Worm (Caenorhabditis elegans) whole organism, L4 larva: ENCODE measurements around the gene rsp-1.

ENCODE experiments used
- F37D6.2 ChIP-seq: sonication (generic microtip); optimal IDR thresholded peaks from 2 replicates; lab custom pipeline; 2016; ENCODE audit warnings: mild to moderate bottlenecking, missing genetic modification characterization, missing compliant biosample characterization
- T20F7.1 ChIP-seq: fragments of 200-800 bp; sonication (Bioruptor generic); optimal IDR thresholded peaks from 2 replicates; lab custom pipeline; 2018; ENCODE audit warnings: mild to moderate bottlenecking, missing genetic modification characterization, missing compliant biosample characterization
- Y105C5A.15 ChIP-seq: fragments of 200-800 bp; sonication (Bioruptor generic); IDR thresholded peaks from 2 replicates; pipeline ENCODE4 v1.3.6; 2022; ENCODE audit warnings: missing genetic modification characterization, missing compliant biosample characterization
- Y48G9A.11 ChIP-seq: fragments of 200-800 bp; sonication (Bioruptor generic); IDR thresholded peaks from 2 replicates; pipeline ENCODE4 v1.3.6; 2022; ENCODE audit warnings: missing genetic modification reagents, missing genetic modification characterization, missing compliant biosample characterization
- Y5F2A.4 ChIP-seq: fragments of 200-800 bp; sonication (Bioruptor generic); optimal IDR thresholded peaks from 2 replicates; lab custom pipeline; 2018; ENCODE audit warnings: mild to moderate bottlenecking, missing genetic modification characterization, missing compliant biosample characterization
- Y75B8A.6 ChIP-seq: fragments of 200-800 bp; sonication (Bioruptor generic); IDR thresholded peaks from 2 replicates; pipeline ENCODE4 v1.3.6; 2022; ENCODE audit warnings: missing genetic modification reagents, missing genetic modification characterization, missing compliant biosample characterization
- aly-2 ChIP-seq: sonication (generic microtip); optimal IDR thresholded peaks from 2 replicates; lab custom pipeline; 2018; ENCODE audit warnings: missing biosample characterization, missing genetic modification characterization
- ama-1 ChIP-seq: fragments of 150-350 bp; optimal IDR thresholded peaks from 2 replicates; lab custom pipeline; 2014; ENCODE audit warnings: inconsistent platforms, mixed read lengths
- arid-1 ChIP-seq: fragments of 200-800 bp; sonication (Bioruptor generic); conservative IDR thresholded peaks from 2 replicates; pipeline ENCODE4 v1.3.6; 2022; ENCODE audit warnings: missing genetic modification reagents, missing genetic modification characterization, missing compliant biosample characterization
- ceh-20 ChIP-seq: fragments of 200-800 bp; sonication (Bioruptor generic); IDR thresholded peaks from 2 replicates; pipeline ENCODE4 v1.3.6; 2022; ENCODE audit warnings: missing genetic modification reagents, missing genetic modification characterization, missing compliant biosample characterization
- cey-2 ChIP-seq: sonication (generic microtip); optimal IDR thresholded peaks from 3 replicates; lab custom pipeline; 2017; ENCODE audit warnings: missing genetic modification characterization, mild to moderate bottlenecking, missing compliant biosample characterization, antibody characterized with exemption, borderline replicate concordance; ENCODE audit not compliant: insufficient read depth
- ctbp-1 ChIP-seq: fragments of 200-800 bp; sonication (Bioruptor generic); IDR thresholded peaks from 2 replicates; pipeline ENCODE4 v1.3.6; 2022; ENCODE audit warnings: missing genetic modification reagents, missing genetic modification characterization, missing compliant biosample characterization
- daf-16 ChIP-seq, 3 experiments: sonication (generic microtip); optimal IDR thresholded peaks; 2 replicates each; lab custom pipeline; 2016 to 2017; ENCODE audit warnings: missing genetic modification characterization in 3 of 3, missing genetic modification reagents in 3 of 3, mild to moderate bottlenecking in 2 of 3, missing compliant biosample characterization in 2 of 3, missing biosample characterization in 1 of 3, moderate library complexity in 1 of 3
- daf-8 ChIP-seq: fragments of 200-800 bp; sonication (Bioruptor generic); IDR thresholded peaks from 2 replicates; pipeline ENCODE4 v1.3.6; 2022; ENCODE audit warnings: missing genetic modification characterization, missing compliant biosample characterization
- dmd-6 ChIP-seq: fragments of 200-800 bp; sonication (Bioruptor generic); IDR thresholded peaks from 2 replicates; pipeline ENCODE4 v1.3.6; 2022; ENCODE audit warnings: missing genetic modification reagents, missing genetic modification characterization, missing compliant biosample characterization
- dve-1 ChIP-seq: sonication (generic microtip); optimal IDR thresholded peaks from 2 replicates; lab custom pipeline; 2017; ENCODE audit warnings: antibody characterized with exemption, mild to moderate bottlenecking, missing genetic modification characterization, missing compliant biosample characterization; ENCODE audit not compliant: insufficient read depth
- egl-27 ChIP-seq: sonication (generic microtip); optimal IDR thresholded peaks from 3 replicates; lab custom pipeline; 2017; ENCODE audit warnings: missing biosample characterization, missing genetic modification reagents, missing genetic modification characterization
- fkh-10 ChIP-seq: fragments of 150-350 bp; optimal IDR thresholded peaks from 2 replicates; lab custom pipeline; 2014; ENCODE audit warnings: missing biosample characterization, missing genetic modification reagents, missing genetic modification characterization
- fos-1 ChIP-seq: fragments of 150-350 bp; optimal IDR thresholded peaks from 2 replicates; lab custom pipeline; 2014; ENCODE audit warnings: missing biosample characterization, missing genetic modification characterization
- hif-1 ChIP-seq, 2 experiments: sonication (generic microtip); optimal IDR thresholded peaks; 2 replicates each; lab custom pipeline; 2016 to 2017; ENCODE audit warnings: missing compliant biosample characterization in 2 of 2, missing genetic modification characterization in 2 of 2, missing genetic modification reagents in 2 of 2, missing genotype in 2 of 2, mild to moderate bottlenecking in 1 of 2
- hlh-11 ChIP-seq: fragments of 200-800 bp; sonication (Bioruptor generic); optimal IDR thresholded peaks from 2 replicates; lab custom pipeline; 2018; ENCODE audit warnings: mild to moderate bottlenecking, missing genetic modification characterization, missing compliant biosample characterization
- hlh-30 ChIP-seq: sonication (generic microtip); optimal IDR thresholded peaks from 2 replicates; lab custom pipeline; 2017; ENCODE audit warnings: antibody characterized with exemption, mild to moderate bottlenecking, missing genetic modification characterization, missing compliant biosample characterization; ENCODE audit not compliant: insufficient read depth
- lim-7 ChIP-seq: fragments of 200-800 bp; sonication (Bioruptor generic); IDR thresholded peaks from 2 replicates; pipeline ENCODE4 v1.3.6; 2022; ENCODE audit warnings: missing genetic modification characterization, missing compliant biosample characterization
- lin-1 ChIP-seq: fragments of 200-800 bp; sonication (Bioruptor generic); IDR thresholded peaks from 2 replicates; pipeline ENCODE4 v1.3.6; 2022; ENCODE audit warnings: missing genetic modification reagents, missing genetic modification characterization, missing compliant biosample characterization
- lin-13 ChIP-seq: fragments of 150-350 bp; optimal IDR thresholded peaks from 2 replicates; lab custom pipeline; 2014; ENCODE audit warnings: missing biosample characterization, missing genetic modification reagents, missing genetic modification characterization
- lin-15B ChIP-seq: fragments of 150-350 bp; sonication (generic microtip); optimal IDR thresholded peaks from 3 replicates; lab custom pipeline; 2014; ENCODE audit warnings: missing biosample characterization, missing genetic modification characterization
- lin-38 ChIP-seq: fragments of 200-800 bp; sonication (Bioruptor generic); IDR thresholded peaks from 2 replicates; pipeline ENCODE4 v1.3.6; 2022; ENCODE audit warnings: missing genetic modification reagents, missing genetic modification characterization, missing compliant biosample characterization
- lin-39 ChIP-seq: fragments of 150-350 bp; optimal IDR thresholded peaks from 2 replicates; lab custom pipeline; 2014; ENCODE audit warnings: missing biosample characterization, missing genetic modification reagents, missing genetic modification characterization
- lsy-2 ChIP-seq, 2 experiments: fragments of 150-350 bp in 1 of 2; sonication (generic microtip) in 1 of 2; optimal IDR thresholded peaks; 2 replicates each; lab custom pipeline; 2014 to 2017; ENCODE audit warnings: missing biosample characterization in 2 of 2, missing genetic modification characterization in 2 of 2
- mdl-1 ChIP-seq, 2 experiments: fragments of 150-350 bp in 1 of 2; sonication (generic microtip) in 1 of 2; optimal IDR thresholded peaks; 2 replicates each; lab custom pipeline; 2014 to 2017; ENCODE audit warnings: missing biosample characterization in 2 of 2, missing genetic modification characterization in 2 of 2
- mes-2 ChIP-seq: sonication (generic microtip); optimal IDR thresholded peaks from 2 replicates; lab custom pipeline; 2016; ENCODE audit warnings: missing genotype, mild to moderate bottlenecking, missing genetic modification characterization, missing compliant biosample characterization; ENCODE audit not compliant: poor library complexity, severe bottlenecking
- mxl-2 ChIP-seq: fragments of 200-800 bp; sonication (Bioruptor generic); conservative IDR thresholded peaks from 2 replicates; pipeline ENCODE4 v1.3.6; 2022; ENCODE audit warnings: missing genetic modification reagents, missing genetic modification characterization, missing compliant biosample characterization
- mxl-3 ChIP-seq: fragments of 200-800 bp; sonication (Bioruptor generic); optimal IDR thresholded peaks from 2 replicates; lab custom pipeline; 2018; ENCODE audit warnings: mild to moderate bottlenecking, missing genetic modification characterization, missing compliant biosample characterization
- nhr-10 ChIP-seq: fragments of 150-350 bp; optimal IDR thresholded peaks from 2 replicates; lab custom pipeline; 2014; ENCODE audit warnings: missing biosample characterization, missing genetic modification characterization
- nhr-28 ChIP-seq: fragments of 150-350 bp; optimal IDR thresholded peaks from 2 replicates; lab custom pipeline; 2014; ENCODE audit warnings: missing biosample characterization, missing genetic modification characterization
- nhr-42 ChIP-seq: fragments of 200-800 bp; sonication (Bioruptor generic); IDR thresholded peaks from 2 replicates; pipeline ENCODE4 v1.3.6; 2022; ENCODE audit warnings: missing genetic modification characterization, missing compliant biosample characterization
- nhr-77 ChIP-seq: fragments of 150-350 bp; optimal IDR thresholded peaks from 2 replicates; lab custom pipeline; 2014; ENCODE audit warnings: missing biosample characterization, missing genetic modification characterization
- pqm-1 ChIP-seq: sonication (generic microtip); optimal IDR thresholded peaks from 2 replicates; lab custom pipeline; 2017; ENCODE audit warnings: missing biosample characterization, missing genetic modification characterization
- set-16 ChIP-seq: fragments of 200-800 bp; sonication (Bioruptor generic); IDR thresholded peaks from 2 replicates; pipeline ENCODE4 v1.3.6; 2022; ENCODE audit warnings: missing genetic modification reagents, missing genetic modification characterization, missing compliant biosample characterization
- snpc-4 ChIP-seq: fragments of 150-350 bp; optimal IDR thresholded peaks from 2 replicates; lab custom pipeline; 2014; ENCODE audit warnings: missing biosample characterization, missing genetic modification characterization
- unc-39 ChIP-seq: sonication (generic microtip); optimal IDR thresholded peaks from 2 replicates; lab custom pipeline; 2017; ENCODE audit warnings: missing biosample characterization, missing genetic modification characterization
- unc-62 ChIP-seq, 3 experiments: fragments of 150-350 bp in 1 of 3; sonication (generic microtip); optimal IDR thresholded peaks in 2 of 3; peaks in 1 of 3; 1 replicate in 1 of 3; 2 replicates in 2 of 3; lab custom pipeline; 2014 to 2017; ENCODE audit warnings: missing biosample characterization in 3 of 3, missing genetic modification characterization in 3 of 3, missing genetic modification reagents in 3 of 3, missing genotype in 1 of 3
- vab-7 ChIP-seq: fragments of 200-800 bp; sonication (Bioruptor generic); IDR thresholded peaks from 2 replicates; pipeline ENCODE4 v1.3.6; 2022; ENCODE audit warnings: missing genetic modification reagents, missing genetic modification characterization, missing compliant biosample characterization
- zag-1 ChIP-seq: fragments of 150-350 bp; optimal IDR thresholded peaks from 2 replicates; lab custom pipeline; 2014; ENCODE audit warnings: missing biosample characterization, missing genetic modification characterization
- zfp-2 ChIP-seq: sonication (generic microtip); optimal IDR thresholded peaks from 2 replicates; lab custom pipeline; 2016; ENCODE audit warnings: mild to moderate bottlenecking, missing genetic modification characterization, missing compliant biosample characterization
- zip-2 ChIP-seq: fragments of 150-350 bp; optimal IDR thresholded peaks from 2 replicates; lab custom pipeline; 2014; ENCODE audit warnings: missing biosample characterization, missing genetic modification characterization

The rsp-1 gene

DNA sequence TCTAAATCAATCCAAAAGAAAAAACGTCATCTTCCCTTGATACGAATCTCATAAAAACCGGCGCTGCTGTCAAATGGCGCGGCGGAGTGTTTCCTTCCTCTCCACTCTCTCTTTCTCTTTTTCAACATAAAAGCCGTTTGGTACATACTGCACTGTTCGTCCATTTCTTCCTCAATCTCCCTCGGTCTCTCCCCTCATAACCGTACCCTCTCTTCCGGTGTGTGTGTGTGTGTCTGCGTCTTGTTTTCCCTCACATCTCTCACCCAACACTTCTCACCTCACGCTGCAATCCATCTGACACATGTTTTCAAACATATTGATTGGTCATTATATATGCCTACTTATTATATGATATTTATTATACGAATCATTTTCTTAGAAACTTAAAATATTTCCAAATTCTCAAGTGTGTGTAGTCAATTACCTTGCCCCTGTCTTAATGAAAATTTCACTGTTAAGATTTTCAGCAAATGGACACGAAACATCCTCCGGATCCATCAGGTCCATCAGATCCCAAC, 11.3 kb downstream of the rsp-1 start, which contains the start of the genes aars-1 and rga-1 (continued):
- TF ChIP-seq ceh-20 (GFP tag; lab: Robert Waterston, UW): no peak
- peak; percentile 79 for TF ChIP-seq dve-1 (tag; lab: Kevin White, UChicago)
- TF ChIP-seq lsy-2 (tag; optimal IDR thresholded peaks at IDR 0.05; lab: Kevin White, UChicago): peak in 1 of 2 experiments; percentile 72
- peak; percentile 94 for TF ChIP-seq hlh-11 (tag; lab: Kevin White, UChicago)
- TF ChIP-seq daf-8 (GFP tag; lab: Robert Waterston, UW): no peak
- TF ChIP-seq zip-2: peak; percentile 54
- no peak for TF ChIP-seq lin-15B (tag; lab: Kevin White, UChicago)
- TF ChIP-seq Y5F2A.4 (GFP tag; lab: Kevin White, UChicago): no peak
- TF ChIP-seq F37D6.2: no peak
- TF ChIP-seq nhr-42 (GFP tag; lab: Robert Waterston, UW): no peak
- TF ChIP-seq fos-1: no peak
- TF ChIP-seq unc-62 (GFP tag; optimal IDR thresholded peaks at IDR 0.05 in 1 of 2; lab: Kevin White, UChicago): peak in 1 of 2 experiments; percentile 97
- no peak for TF ChIP-seq unc-62 (tag; optimal IDR thresholded peaks at IDR 0.05; lab: Kevin White, UChicago)
- TF ChIP-seq lin-38 (GFP tag; lab: Robert Waterston, UW): peak; percentile 51
- TF ChIP-seq zag-1 (tag; lab: Kevin White, UChicago): no peak
- TF ChIP-seq egl-27 (tag; lab: Kevin White, UChicago): no peak
- no peak for TF ChIP-seq unc-39 (tag; lab: Kevin White, UChicago)
- TF ChIP-seq ctbp-1 (GFP tag; lab: Robert Waterston, UW): no peak
- peak; percentile 22 for TF ChIP-seq lin-13 (GFP tag; lab: Kevin White, UChicago)
- TF ChIP-seq fkh-10 (GFP tag; lab: Kevin White, UChicago): no peak
- no peak for TF ChIP-seq Y48G9A.11
- TF ChIP-seq arid-1 (GFP tag; lab: Robert Waterston, UW): 0 out of 2 replicates have a peak, but pooled peaks have one; percentile 12

ce11 chrII:11467541-11467940, 14.4 kb downstream of the rsp-1 start, which contains the start of gene klp-17:
Gene klp-17 (minus strand): TSS chrII:11467641.
- TF ChIP-seq Y48G9A.11 (no peak), lim-7 (no peak), dve-1 (tag; lab: Kevin White, UChicago) (no peak), lin-1 (no peak), unc-62 (GFP tag; optimal IDR thresholded peaks at IDR 0.05 in 1 of 2; lab: Kevin White, UChicago) (no peak), unc-62 (tag; optimal IDR thresholded peaks at IDR 0.05; lab: Kevin White, UChicago) (no peak), Y75B8A.6 (GFP tag; lab: Robert Waterston, UW) (no peak), aly-2 (tag; lab: Kevin White, UChicago) (no peak), set-16 (GFP tag; lab: Robert Waterston, UW) (no peak), lin-39 (no peak), snpc-4 (tag; lab: Kevin White, UChicago) (no peak), vab-7 (no peak), zfp-2 (no peak), mxl-2 (GFP tag; lab: Robert Waterston, UW) (no peak), nhr-10 (no peak)

DNA sequence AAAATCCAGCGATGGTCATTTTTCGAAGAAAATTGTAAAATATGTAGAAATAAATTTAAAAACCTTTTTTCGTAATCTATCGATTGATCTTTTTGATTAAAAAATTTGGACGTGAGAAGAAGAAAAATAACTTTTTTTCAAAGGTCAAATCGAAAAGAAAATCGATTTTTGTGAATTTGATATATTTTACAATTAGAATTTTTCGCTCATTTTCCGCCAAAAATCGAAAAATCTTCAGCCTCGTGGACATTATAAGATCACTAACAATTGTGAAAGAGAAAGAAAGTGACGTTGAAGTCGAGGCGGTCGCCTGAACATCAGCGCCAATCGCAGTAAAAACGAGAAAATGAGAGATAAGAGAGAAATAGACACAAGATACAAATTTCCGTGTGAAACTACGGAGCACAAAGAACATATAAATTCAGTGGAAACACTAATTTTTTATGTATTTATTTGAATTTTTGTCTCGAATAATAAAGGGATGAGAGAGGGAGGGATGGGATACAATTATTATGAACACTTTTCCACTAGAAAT, 16.5 kb downstream of the rsp-1 start, which contains the start of gene cisd-1:
TSS of gene cisd-1 (minus strand) at position 51 of the 535 bp plus-strand sequence.
- peak; percentile 45 for TF ChIP-seq pqm-1 (tag; lab: Kevin White, UChicago)
- TF ChIP-seq mdl-1 (tag; optimal IDR thresholded peaks at IDR 0.05; lab: Kevin White, UChicago): peak in 1 of 2 experiments; percentile 12
- peak in 1 of 2 experiments; percentile 49 for TF ChIP-seq hif-1 (tag; optimal IDR thresholded peaks at IDR 0.05; lab: Kevin White, UChicago)
- TF ChIP-seq dmd-6: peak; percentile 33; the same call in 1 of the 2 replicates
- no peak for TF ChIP-seq Y105C5A.15
- peak; percentile 7 for TF ChIP-seq dve-1 (tag; lab: Kevin White, UChicago)
- TF ChIP-seq mes-2 (tag; lab: Kevin White, UChicago): peak; percentile 11
- TF ChIP-seq hlh-30 (tag; lab: Kevin White, UChicago): peak; percentile 13
- TF ChIP-seq mxl-3 (GFP tag; lab: Kevin White, UChicago): peak; percentile 49
- no peak for TF ChIP-seq lin-38 (GFP tag; lab: Robert Waterston, UW)
- TF ChIP-seq cey-2 (tag; lab: Kevin White, UChicago): no peak
- TF ChIP-seq hlh-11 (tag; lab: Kevin White, UChicago): peak; percentile 53
- peak; percentile 2 for TF ChIP-seq nhr-77 (tag; lab: Kevin White, UChicago)
- TF ChIP-seq ama-1: peak; percentile 28
- peak; percentile 98 for TF ChIP-seq nhr-28 (tag; lab: Kevin White, UChicago)
- no peak for TF ChIP-seq lsy-2 (tag; optimal IDR thresholded peaks at IDR 0.05; lab: Kevin White, UChicago)
- TF ChIP-seq T20F7.1: peak; percentile 26
- no peak for TF ChIP-seq daf-16 (GFP tag; optimal IDR thresholded peaks at IDR 0.05; lab: Kevin White, UChicago)
- peak; percentile 28 for TF ChIP-seq daf-16 (tag; optimal IDR thresholded peaks at IDR 0.05; lab: Kevin White, UChicago)
